Worm (Caenorhabditis elegans) whole organism, L1 larva: ENCODE results near the gene F56D2.5.

Experiments
- C04F5.9 ChIP-seq: sonication (generic microtip); optimal IDR thresholded peaks from 2 replicates; lab custom pipeline; 2016; ENCODE audit warnings: missing genetic modification characterization, missing compliant biosample characterization
- C16A3.4 ChIP-seq: fragments of 150-350 bp; optimal IDR thresholded peaks from 2 replicates; lab custom pipeline; 2014; ENCODE audit warnings: missing biosample characterization, missing genetic modification characterization
- Y116A8C.19 ChIP-seq: sonication (generic microtip); optimal IDR thresholded peaks from 2 replicates; lab custom pipeline; 2016; ENCODE audit warnings: missing compliant biosample characterization, missing genetic modification characterization, borderline replicate concordance
- ama-1 ChIP-seq: fragments of 150-350 bp; optimal IDR thresholded peaks from 2 replicates; lab custom pipeline; 2014
- blmp-1 ChIP-seq: fragments of 150-350 bp; optimal IDR thresholded peaks from 2 replicates; lab custom pipeline; 2014; ENCODE audit warnings: missing biosample characterization, missing genetic modification characterization
- ceh-82 ChIP-seq, 3 experiments: fragments of 150-350 bp in 1 of 3; sonication (generic microtip) in 2 of 3; optimal IDR thresholded peaks; 2 replicates each; lab custom pipeline; 2014 to 2017; ENCODE audit warnings: missing biosample characterization in 3 of 3, missing genetic modification characterization in 3 of 3
- efl-1 ChIP-seq, 4 experiments: fragments of 150-350 bp; optimal IDR thresholded peaks in 3 of 4; peaks in 1 of 4; 1 replicate in 1 of 4; 2 replicates in 3 of 4; lab custom pipeline; 2014; ENCODE audit warnings: missing biosample characterization in 2 of 4, missing genetic modification characterization in 2 of 4, missing genetic modification reagents in 2 of 4
- egl-13 ChIP-seq: sonication (generic microtip); optimal IDR thresholded peaks from 2 replicates; lab custom pipeline; 2016; ENCODE audit warnings: missing genotype, missing genetic modification reagents, missing genetic modification characterization, missing compliant biosample characterization
- egl-27 ChIP-seq, 2 experiments: fragments of 150-350 bp in 1 of 2; sonication (generic microtip); optimal IDR thresholded peaks; 3 replicates each; lab custom pipeline; 2017 to 2018; ENCODE audit warnings: missing biosample characterization in 2 of 2, missing genetic modification characterization in 2 of 2, missing genetic modification reagents in 2 of 2
- elt-2 ChIP-seq: sonication (generic microtip); optimal IDR thresholded peaks from 2 replicates; lab custom pipeline; 2016; ENCODE audit warnings: missing genetic modification characterization, mild to moderate bottlenecking, inconsistent platforms, missing compliant biosample characterization, missing genetic modification reagents
- elt-3 ChIP-seq, 6 experiments: fragments of 150-350 bp in 1 of 6; sonication (generic microtip); optimal IDR thresholded peaks; 2 replicates each; lab custom pipeline; 2017 to 2018; ENCODE audit warnings: missing biosample characterization in 6 of 6, missing genetic modification characterization in 6 of 6, inconsistent platforms in 1 of 6
- fkh-4 ChIP-seq: sonication (generic microtip); optimal IDR thresholded peaks from 2 replicates; lab custom pipeline; 2016; ENCODE audit warnings: missing compliant biosample characterization, missing genetic modification characterization, borderline replicate concordance
- fkh-8 ChIP-seq: sonication (generic microtip); optimal IDR thresholded peaks from 2 replicates; lab custom pipeline; 2016; ENCODE audit warnings: mild to moderate bottlenecking, missing genetic modification characterization, missing compliant biosample characterization
- fos-1 ChIP-seq: fragments of 150-350 bp; optimal IDR thresholded peaks from 2 replicates; lab custom pipeline; 2014; ENCODE audit warnings: missing biosample characterization, missing genetic modification characterization
- grh-1 ChIP-seq: fragments of 200-800 bp; sonication (Bioruptor generic); IDR thresholded peaks from 2 replicates; pipeline ENCODE4 v1.3.6; 2022; ENCODE audit warnings: missing genetic modification reagents, missing genetic modification characterization, missing compliant biosample characterization
- hlh-4 ChIP-seq: sonication (generic microtip); optimal IDR thresholded peaks from 2 replicates; lab custom pipeline; 2016; ENCODE audit warnings: mild to moderate bottlenecking, missing genetic modification characterization, missing compliant biosample characterization
- hpl-2 ChIP-seq: fragments of 150-350 bp; optimal IDR thresholded peaks from 2 replicates; lab custom pipeline; 2014; ENCODE audit warnings: missing biosample characterization, missing genetic modification reagents, missing genetic modification characterization
- irx-1 ChIP-seq: sonication (generic microtip); optimal IDR thresholded peaks from 2 replicates; lab custom pipeline; 2016; ENCODE audit warnings: missing genetic modification characterization, missing compliant biosample characterization
- isw-1 ChIP-seq: fragments of 200-800 bp; sonication (Bioruptor generic); IDR thresholded peaks from 2 replicates; pipeline ENCODE4 v1.3.6; 2022; ENCODE audit warnings: missing genetic modification characterization, missing compliant biosample characterization
- jun-1 ChIP-seq: fragments of 150-350 bp; optimal IDR thresholded peaks from 2 replicates; lab custom pipeline; 2014; ENCODE audit warnings: missing biosample characterization, missing genetic modification reagents, missing genetic modification characterization
- lin-14 ChIP-seq: fragments of 200-800 bp; sonication (Bioruptor generic); optimal IDR thresholded peaks from 2 replicates; lab custom pipeline; 2018; ENCODE audit warnings: mild to moderate bottlenecking, missing genetic modification characterization, moderate library complexity, missing compliant biosample characterization
- lin-15B ChIP-seq: fragments of 150-350 bp; sonication (generic microtip); optimal IDR thresholded peaks from 3 replicates; lab custom pipeline; 2014; ENCODE audit warnings: missing biosample characterization, missing genetic modification characterization
- lin-35 ChIP-seq, 2 experiments: fragments of 150-350 bp; optimal IDR thresholded peaks; 2 replicates each; lab custom pipeline; 2014; ENCODE audit warnings: missing biosample characterization in 2 of 2, missing genetic modification characterization in 2 of 2, missing genetic modification reagents in 2 of 2
- lin-39 ChIP-seq: fragments of 150-350 bp; optimal IDR thresholded peaks from 2 replicates; lab custom pipeline; 2014; ENCODE audit warnings: missing biosample characterization, missing genetic modification reagents, missing genetic modification characterization
- lsy-2 ChIP-seq, 2 experiments: fragments of 150-350 bp; optimal IDR thresholded peaks; 2 replicates each; lab custom pipeline; 2014; ENCODE audit warnings: missing biosample characterization in 2 of 2, missing genetic modification characterization in 2 of 2
- mab-9 ChIP-seq: fragments of 200-800 bp; sonication (Bioruptor generic); IDR thresholded peaks from 2 replicates; pipeline ENCODE4 v1.3.6; 2022; ENCODE audit warnings: missing genetic modification reagents, missing genetic modification characterization, missing compliant biosample characterization
- mdl-1 ChIP-seq, 2 experiments: fragments of 150-350 bp; optimal IDR thresholded peaks; 2 replicates each; lab custom pipeline; 2014 to 2017; ENCODE audit warnings: missing biosample characterization in 2 of 2, missing genetic modification characterization in 2 of 2, inconsistent platforms in 1 of 2
- mef-2 ChIP-seq: fragments of 150-350 bp; optimal IDR thresholded peaks from 2 replicates; lab custom pipeline; 2014; ENCODE audit warnings: missing biosample characterization, missing genetic modification characterization
- mep-1 ChIP-seq: fragments of 150-350 bp; optimal IDR thresholded peaks from 2 replicates; lab custom pipeline; 2014; ENCODE audit warnings: missing biosample characterization, missing genetic modification characterization
- nhr-11 ChIP-seq: fragments of 150-350 bp; optimal IDR thresholded peaks from 2 replicates; lab custom pipeline; 2014; ENCODE audit warnings: missing biosample characterization, missing genetic modification characterization
- nhr-20 ChIP-seq: sonication (generic microtip); optimal IDR thresholded peaks from 2 replicates; lab custom pipeline; 2016; ENCODE audit warnings: mild to moderate bottlenecking, missing genetic modification characterization, missing compliant biosample characterization
- nhr-237 ChIP-seq: fragments of 150-350 bp; optimal IDR thresholded peaks from 2 replicates; lab custom pipeline; 2014; ENCODE audit warnings: missing biosample characterization, missing genetic modification characterization
- nhr-28 ChIP-seq: fragments of 150-350 bp; optimal IDR thresholded peaks from 2 replicates; lab custom pipeline; 2014; ENCODE audit warnings: missing biosample characterization, missing genetic modification characterization
- nhr-47 ChIP-seq: sonication (generic microtip); optimal IDR thresholded peaks from 2 replicates; lab custom pipeline; 2016; ENCODE audit warnings: mild to moderate bottlenecking, missing genetic modification characterization, moderate library complexity, missing compliant biosample characterization
- nhr-71 ChIP-seq: sonication (generic microtip); optimal IDR thresholded peaks from 2 replicates; lab custom pipeline; 2016; ENCODE audit warnings: mild to moderate bottlenecking, missing genetic modification characterization, moderate library complexity, missing compliant biosample characterization
- nhr-76 ChIP-seq: sonication (generic microtip); optimal IDR thresholded peaks from 2 replicates; lab custom pipeline; 2017; ENCODE audit warnings: missing biosample characterization, missing genetic modification characterization
- nhr-77 ChIP-seq: fragments of 150-350 bp; optimal IDR thresholded peaks from 2 replicates; lab custom pipeline; 2014; ENCODE audit warnings: missing biosample characterization, missing genetic modification characterization
- nhr-84 ChIP-seq: sonication (generic microtip); optimal IDR thresholded peaks from 2 replicates; lab custom pipeline; 2017; ENCODE audit warnings: missing biosample characterization, missing genetic modification characterization
- nhr-85 ChIP-seq: sonication (generic microtip); peaks from one replicate; lab custom pipeline; 2016; ENCODE audit warnings: missing genetic modification characterization, inconsistent platforms, missing compliant biosample characterization
- pax-3 ChIP-seq: fragments of 200-800 bp; sonication (Bioruptor generic); optimal IDR thresholded peaks from 2 replicates; lab custom pipeline; 2018; ENCODE audit warnings: mild to moderate bottlenecking, missing genetic modification characterization, moderate library complexity, missing compliant biosample characterization
- pqm-1 ChIP-seq: sonication (generic microtip); optimal IDR thresholded peaks from 3 replicates; lab custom pipeline; 2017; ENCODE audit warnings: missing biosample characterization, missing genetic modification characterization
- rnt-1 ChIP-seq: sonication (generic microtip); optimal IDR thresholded peaks from 2 replicates; lab custom pipeline; 2016; ENCODE audit warnings: mild to moderate bottlenecking, missing genetic modification characterization, moderate library complexity, missing compliant biosample characterization
- snpc-4 ChIP-seq: fragments of 150-350 bp; optimal IDR thresholded peaks from 2 replicates; lab custom pipeline; 2014; ENCODE audit warnings: missing biosample characterization, missing genetic modification characterization
- snu-23 ChIP-seq: sonication (generic microtip); optimal IDR thresholded peaks from 2 replicates; lab custom pipeline; 2016; ENCODE audit warnings: missing genetic modification characterization, missing compliant biosample characterization
- sptf-1 ChIP-seq: fragments of 150-350 bp; optimal IDR thresholded peaks from 2 replicates; lab custom pipeline; 2014; ENCODE audit warnings: missing biosample characterization, missing genetic modification characterization
- sup-37 ChIP-seq: fragments of 200-800 bp; sonication (Bioruptor generic); optimal IDR thresholded peaks from 2 replicates; lab custom pipeline; 2018; ENCODE audit warnings: mild to moderate bottlenecking, missing genetic modification characterization, missing compliant biosample characterization
- swsn-7 ChIP-seq: sonication (generic microtip); optimal IDR thresholded peaks from 2 replicates; lab custom pipeline; 2016; ENCODE audit warnings: missing genetic modification characterization, missing compliant biosample characterization
- tbx-2 ChIP-seq: sonication (generic microtip); optimal IDR thresholded peaks from 2 replicates; lab custom pipeline; 2016; ENCODE audit warnings: missing genetic modification characterization, missing compliant biosample characterization
- tlp-1 ChIP-seq: fragments of 150-350 bp; optimal IDR thresholded peaks from 2 replicates; lab custom pipeline; 2014; ENCODE audit warnings: missing biosample characterization, missing genetic modification characterization
- unc-86 ChIP-seq: sonication (generic microtip); optimal IDR thresholded peaks from 2 replicates; lab custom pipeline; 2016; ENCODE audit warnings: missing genetic modification characterization, missing compliant biosample characterization
- vab-15 ChIP-seq: sonication (generic microtip); optimal IDR thresholded peaks from 2 replicates; lab custom pipeline; 2017; ENCODE audit warnings: missing genotype, mild to moderate bottlenecking, missing genetic modification characterization, missing compliant biosample characterization
- zag-1 ChIP-seq: fragments of 150-350 bp; optimal IDR thresholded peaks from 2 replicates; lab custom pipeline; 2014; ENCODE audit warnings: missing biosample characterization, missing genetic modification characterization
- zip-4 ChIP-seq: fragments of 200-800 bp; sonication (Bioruptor generic); optimal IDR thresholded peaks from 2 replicates; lab custom pipeline; 2018; ENCODE audit warnings: mild to moderate bottlenecking, missing genetic modification characterization, moderate library complexity, missing compliant biosample characterization
- ztf-11 ChIP-seq, 2 experiments: sonication (generic microtip); optimal IDR thresholded peaks; 2 replicates each; lab custom pipeline; 2016 to 2017; ENCODE audit warnings: missing genetic modification characterization in 2 of 2, missing biosample characterization in 1 of 2, missing compliant biosample characterization in 1 of 2

The F56D2.5 gene

DNA sequence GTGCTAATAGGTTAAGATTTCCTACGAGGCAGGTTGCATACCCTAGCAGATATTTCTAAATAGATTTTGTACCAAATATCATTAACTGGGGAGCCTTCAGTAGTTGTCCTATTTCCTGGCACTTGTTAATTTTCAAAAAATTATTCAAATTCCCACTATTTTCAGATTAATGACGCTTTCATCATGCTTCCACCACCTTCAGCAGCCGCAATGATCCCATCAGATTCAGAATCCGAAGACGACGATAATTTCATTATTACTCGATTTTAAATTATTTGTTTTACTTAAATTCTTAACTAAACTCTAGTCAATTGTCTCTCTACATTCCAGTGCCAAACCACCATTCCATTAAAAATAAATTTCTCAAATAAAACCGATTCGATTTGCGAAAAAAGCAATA, 30.4 kb downstream of the F56D2.5 start (continued):
- peak; percentile 36 for TF ChIP-seq elt-2 (tag; lab: Kevin White, UChicago)
- no peak for TF ChIP-seq mdl-1 (tag; optimal IDR thresholded peaks at IDR 0.05; lab: Kevin White, UChicago)
- TF ChIP-seq hpl-2, result no peak
- no peak for TF ChIP-seq lin-39 (tag; lab: Kevin White, UChicago)
- TF ChIP-seq mep-1, result no peak
- TF ChIP-seq nhr-76 (tag; lab: Kevin White, UChicago), result no peak
- no peak for TF ChIP-seq pax-3
- TF ChIP-seq nhr-77 (tag; lab: Kevin White, UChicago), result no peak
- TF ChIP-seq efl-1 (optimal IDR thresholded peaks at IDR 0.05; lab: Kevin White, UChicago), result no peak
- TF ChIP-seq efl-1 (GFP tag; optimal IDR thresholded peaks at IDR 0.05 in 1 of 2; lab: Kevin White, UChicago), result peak in 1 of 2 experiments; percentile 64
- no peak for TF ChIP-seq vab-15 (tag; lab: Kevin White, UChicago)
- TF ChIP-seq tbx-2 (tag; lab: Kevin White, UChicago), result peak; percentile 40
- TF ChIP-seq nhr-237 (tag; lab: Kevin White, UChicago), result no peak
- TF ChIP-seq pqm-1, result no peak
- TF ChIP-seq mab-9 (GFP tag; lab: Robert Waterston, UW), result no peak
- TF ChIP-seq blmp-1, result no peak
- TF ChIP-seq nhr-20 (tag; lab: Kevin White, UChicago), result peak; percentile 89
- TF ChIP-seq elt-3 (tag; optimal IDR thresholded peaks at IDR 0.05; lab: Kevin White, UChicago), result no peak
- no peak for TF ChIP-seq fkh-8 (tag; lab: Kevin White, UChicago)
- no peak for TF ChIP-seq nhr-11
- TF ChIP-seq C04F5.9 (tag; lab: Kevin White, UChicago), result no peak
- no peak for TF ChIP-seq hlh-4 (tag; lab: Kevin White, UChicago)
- TF ChIP-seq Y116A8C.19 (tag; lab: Kevin White, UChicago), result no peak
- no peak for TF ChIP-seq isw-1
- no peak for TF ChIP-seq mef-2
- peak; percentile 5 for TF ChIP-seq swsn-7 (tag; lab: Kevin White, UChicago)
- TF ChIP-seq lin-35 (GFP tag; optimal IDR thresholded peaks at IDR 0.05; lab: Kevin White, UChicago), result peak in 1 of 2 experiments; percentile 22
- no peak for TF ChIP-seq ceh-82 (tag; optimal IDR thresholded peaks at IDR 0.05; lab: Kevin White, UChicago)
- no peak for TF ChIP-seq nhr-85 (tag; lab: Kevin White, UChicago)
- no peak for TF ChIP-seq lin-15B (tag; lab: Kevin White, UChicago)
- TF ChIP-seq jun-1 (tag; lab: Kevin White, UChicago), result no peak
- TF ChIP-seq lsy-2 (tag; optimal IDR thresholded peaks at IDR 0.05; lab: Kevin White, UChicago), result no peak
- TF ChIP-seq C16A3.4 (tag; lab: Kevin White, UChicago), result no peak
- peak; percentile 92 for TF ChIP-seq ama-1 (lab: Kevin White, UChicago)
- TF ChIP-seq nhr-28 (tag; lab: Kevin White, UChicago), result no peak
- TF ChIP-seq irx-1, result no peak
- no peak for TF ChIP-seq sptf-1 (tag; lab: Kevin White, UChicago)
- TF ChIP-seq fos-1 (tag; lab: Kevin White, UChicago), result no peak
- TF ChIP-seq fkh-4 (tag; lab: Kevin White, UChicago), result no peak
- no peak for TF ChIP-seq snpc-4 (tag; lab: Kevin White, UChicago)
- TF ChIP-seq nhr-47, result peak; percentile 51
- no peak for TF ChIP-seq tlp-1 (tag; lab: Kevin White, UChicago)
- no peak for TF ChIP-seq egl-27 (tag; optimal IDR thresholded peaks at IDR 0.05; lab: Kevin White, UChicago)
- TF ChIP-seq zag-1 (tag; lab: Kevin White, UChicago), result no peak
- TF ChIP-seq lin-14 (GFP tag; lab: Kevin White, UChicago), result no peak
- TF ChIP-seq ztf-11 (tag; optimal IDR thresholded peaks at IDR 0.05; lab: Kevin White, UChicago), result no peak
- TF ChIP-seq sup-37, result no peak
- no peak for TF ChIP-seq zip-4 (GFP tag; lab: Kevin White, UChicago)
- peak; percentile 71 for TF ChIP-seq nhr-71
- no peak; the same call in 1 of the 2 replicates for TF ChIP-seq grh-1 (GFP tag; lab: Robert Waterston, UW)
- peak; percentile 16 for TF ChIP-seq snu-23 (GFP tag; lab: Kevin White, UChicago)
- TF ChIP-seq rnt-1, result no peak
- TF ChIP-seq egl-13, result no peak
- TF ChIP-seq unc-86 (tag; lab: Kevin White, UChicago), result no peak
- TF ChIP-seq nhr-84, result no peak
